Worm (Caenorhabditis elegans) whole organism, midembryonic: ENCODE results near the gene ptl-1.

ENCODE experiments used
- T22C8.4 ChIP-seq: fragments of 200-800 bp; sonication (Bioruptor generic); IDR thresholded peaks from 2 replicates; pipeline ENCODE4 v1.3.6; 2022; ENCODE audit warnings: missing genetic modification characterization, missing compliant biosample characterization
- cog-1 ChIP-seq: sonication (generic microtip); optimal IDR thresholded peaks from 2 replicates; lab custom pipeline; 2016; ENCODE audit warnings: missing genetic modification characterization, missing compliant biosample characterization
- klf-2 ChIP-seq: fragments of 200-800 bp; sonication (Bioruptor generic); conservative IDR thresholded peaks from 2 replicates; pipeline ENCODE4 v1.3.6; 2022; ENCODE audit warnings: missing genetic modification reagents, missing genetic modification characterization, missing compliant biosample characterization
- tab-1 ChIP-seq: fragments of 200-800 bp; sonication (Bioruptor generic); IDR thresholded peaks from 2 replicates; pipeline ENCODE4 v1.3.6; 2022; ENCODE audit warnings: missing genetic modification characterization, missing compliant biosample characterization
- ztf-23 ChIP-seq: fragments of 200-800 bp; sonication (Bioruptor generic); IDR thresholded peaks from 2 replicates; pipeline ENCODE4 v1.3.6; 2022; ENCODE audit warnings: missing genetic modification reagents, missing genetic modification characterization, missing compliant biosample characterization

DNA sequence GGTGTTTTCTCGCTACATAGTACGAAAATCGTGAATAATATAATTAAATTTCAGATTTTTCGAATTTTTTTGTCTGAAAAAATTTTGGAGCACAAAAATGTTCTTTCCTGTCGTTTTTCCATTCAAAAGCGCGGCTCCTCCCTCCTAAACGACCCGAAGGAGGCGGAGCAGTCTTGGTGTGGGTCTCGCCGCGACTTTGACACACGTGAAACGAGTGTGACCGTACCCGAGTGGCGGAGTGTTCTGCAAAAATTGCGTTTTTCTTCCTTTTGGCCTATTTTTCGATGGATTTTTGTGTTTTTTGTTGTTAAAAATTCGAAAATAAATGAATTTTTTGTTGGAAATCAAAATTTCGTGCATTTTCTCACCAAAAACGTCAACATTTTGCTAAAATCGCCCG, 28.6 kb downstream of the ptl-1 start, which contains the start of gene snt-2:
- TF ChIP-seq klf-2: no peak
- TF ChIP-seq T22C8.4 (GFP tag; lab: Robert Waterston, UW): no peak
- no peak for TF ChIP-seq tab-1 (GFP tag; lab: Robert Waterston, UW)
- no peak for TF ChIP-seq ztf-23 (GFP tag; lab: Robert Waterston, UW)
- no peak for TF ChIP-seq cog-1 (tag; lab: Kevin White, UChicago)
